Worm (Caenorhabditis elegans) whole organism, L1 larva: ENCODE measurements around the gene col-110.

Source experiments
- ama-1 ChIP-seq: fragments of 150-350 bp; optimal IDR thresholded peaks from 2 replicates; lab custom pipeline; 2014
- ceh-82 ChIP-seq, 3 experiments: fragments of 150-350 bp in 1 of 3; sonication (generic microtip) in 2 of 3; optimal IDR thresholded peaks; 2 replicates each; lab custom pipeline; 2014 to 2017; ENCODE audit warnings: missing biosample characterization in 3 of 3, missing genetic modification characterization in 3 of 3
- fos-1 ChIP-seq: fragments of 150-350 bp; optimal IDR thresholded peaks from 2 replicates; lab custom pipeline; 2014; ENCODE audit warnings: missing biosample characterization, missing genetic modification characterization
- hlh-4 ChIP-seq: sonication (generic microtip); optimal IDR thresholded peaks from 2 replicates; lab custom pipeline; 2016; ENCODE audit warnings: mild to moderate bottlenecking, missing genetic modification characterization, missing compliant biosample characterization
- lin-15B ChIP-seq: fragments of 150-350 bp; sonication (generic microtip); optimal IDR thresholded peaks from 3 replicates; lab custom pipeline; 2014; ENCODE audit warnings: missing biosample characterization, missing genetic modification characterization
- lin-39 ChIP-seq: fragments of 150-350 bp; optimal IDR thresholded peaks from 2 replicates; lab custom pipeline; 2014; ENCODE audit warnings: missing biosample characterization, missing genetic modification reagents, missing genetic modification characterization
- lsy-2 ChIP-seq, 2 experiments: fragments of 150-350 bp; optimal IDR thresholded peaks; 2 replicates each; lab custom pipeline; 2014; ENCODE audit warnings: missing biosample characterization in 2 of 2, missing genetic modification characterization in 2 of 2
- rnt-1 ChIP-seq: sonication (generic microtip); optimal IDR thresholded peaks from 2 replicates; lab custom pipeline; 2016; ENCODE audit warnings: mild to moderate bottlenecking, missing genetic modification characterization, moderate library complexity, missing compliant biosample characterization
- zag-1 ChIP-seq: fragments of 150-350 bp; optimal IDR thresholded peaks from 2 replicates; lab custom pipeline; 2014; ENCODE audit warnings: missing biosample characterization, missing genetic modification characterization
- ztf-11 ChIP-seq, 2 experiments: sonication (generic microtip); optimal IDR thresholded peaks; 2 replicates each; lab custom pipeline; 2016 to 2017; ENCODE audit warnings: missing genetic modification characterization in 2 of 2, missing biosample characterization in 1 of 2, missing compliant biosample characterization in 1 of 2

DNA sequence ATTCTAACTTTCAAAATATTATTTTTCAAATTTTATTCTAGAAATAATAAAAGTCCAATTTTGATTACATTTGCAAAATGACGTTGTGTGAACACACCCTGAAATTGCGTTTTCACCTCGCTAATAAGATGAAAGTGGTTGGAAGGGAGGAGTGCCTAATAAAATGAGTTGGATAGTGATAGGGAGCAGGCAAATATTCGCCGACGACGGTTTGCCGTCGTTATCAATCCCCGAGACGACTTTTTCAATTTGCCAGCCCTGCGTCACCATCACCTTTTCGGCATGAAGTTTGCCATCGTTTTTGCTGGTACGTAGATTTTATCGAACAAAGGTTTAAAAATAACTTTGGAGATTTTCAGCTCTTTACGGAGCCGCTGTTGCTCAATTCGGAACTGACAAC is 3.9 kb downstream of the col-110 start, which contains the start of gene nspg-10:
- TF ChIP-seq fos-1 (tag; lab: Kevin White, UChicago) (no peak), ceh-82 (tag; optimal IDR thresholded peaks at IDR 0.05; lab: Kevin White, UChicago) (no peak), ztf-11 (tag; optimal IDR thresholded peaks at IDR 0.05; lab: Kevin White, UChicago) (no peak), rnt-1 (tag; lab: Kevin White, UChicago) (no peak), lin-39 (tag; lab: Kevin White, UChicago) (no peak), hlh-4 (tag; lab: Kevin White, UChicago) (no peak), ama-1 (lab: Kevin White, UChicago) (no peak), lin-15B (no peak), lsy-2 (tag; optimal IDR thresholded peaks at IDR 0.05; lab: Kevin White, UChicago) (no peak), zag-1 (no peak)
